Worm (Caenorhabditis elegans): Measurements from ENCODE around the gene dhs-17.

dhs-17 gene

ce11 chrV:6000368-6000802, 34.2 kb downstream of the dhs-17 start (continued):
- TF ChIP-seq tag-97 (GFP tag; IDR thresholded peaks at IDR 0.05) (no peak), mxl-3 (GFP tag; optimal IDR thresholded peaks at IDR 0.05) (peak; percentile 94), dmd-9 (GFP tag; IDR thresholded peaks at IDR 0.05) (peak; percentile 64; the same call in 1 of the 2 replicates), Y75B8A.6 (GFP tag; IDR thresholded peaks at IDR 0.05) (no peak), dpl-1 (GFP tag; optimal IDR thresholded peaks at IDR 0.05) (peak; percentile 67), hmg-1.1 (GFP tag; IDR thresholded peaks at IDR 0.05) (peak; percentile 95), F26F4.8 (GFP tag; conservative IDR thresholded peaks at IDR 0.05) (no peak), spr-3 (GFP tag; optimal IDR thresholded peaks at IDR 0.05) (peak; percentile 66), ztf-11 (tag; optimal IDR thresholded peaks at IDR 0.05) (no peak), nhr-10 (tag; optimal IDR thresholded peaks at IDR 0.05) (peak; percentile 97), mdl-1 (tag; optimal IDR thresholded peaks at IDR 0.05) (peak; percentile 67 to 96), Y105C5A.15 (GFP tag; IDR thresholded peaks at IDR 0.05) (no peak), lin-1 (GFP tag; IDR thresholded peaks at IDR 0.05) (peak; percentile 97), mdt-29 (GFP tag; IDR thresholded peaks at IDR 0.05) (peak; percentile 86), nhr-41 (GFP tag; IDR thresholded peaks at IDR 0.05) (peak; percentile 79; the same call in 1 of the 2 replicates), fkh-10 (GFP tag; optimal IDR thresholded peaks at IDR 0.05) (peak; percentile 80), F10B5.3 (tag; optimal IDR thresholded peaks at IDR 0.05) (peak; percentile 51), skn-1 (tag; optimal IDR thresholded peaks at IDR 0.05) (no peak), saeg-2 (GFP tag; IDR thresholded peaks at IDR 0.05) (peak; percentile 85), R02D3.7 (tag; optimal IDR thresholded peaks at IDR 0.05) (no peak), aha-1 (tag) (peak; percentile 95), ZK337.2 (GFP tag; IDR thresholded peaks at IDR 0.05) (no peak), sdz-12 (GFP tag; optimal IDR thresholded peaks at IDR 0.05) (no peak), lir-3 (tag; optimal IDR thresholded peaks at IDR 0.05) (no peak), zfp-2 (tag; optimal IDR thresholded peaks at IDR 0.05) (no peak), rbr-2 (tag; optimal IDR thresholded peaks at IDR 0.05) (peak; percentile 91), vab-7 (GFP tag; IDR thresholded peaks at IDR 0.05) (no peak), nhr-48 (tag; optimal IDR thresholded peaks at IDR 0.05) (peak; percentile 98), nhr-6 (tag; optimal IDR thresholded peaks at IDR 0.05) (peak; percentile 81), nhr-237 (tag; optimal IDR thresholded peaks at IDR 0.05) (no peak), attf-4 (tag; optimal IDR thresholded peaks at IDR 0.05) (no peak), hlh-11 (tag; optimal IDR thresholded peaks at IDR 0.05) (peak; percentile 100), daf-12 (tag; optimal IDR thresholded peaks at IDR 0.05) (no peak), lin-15B (tag; optimal IDR thresholded peaks at IDR 0.05) (no peak), set-16 (GFP tag; IDR thresholded peaks at IDR 0.05) (peak; percentile 68), aly-2 (tag; optimal IDR thresholded peaks at IDR 0.05) (no peak), mxl-2 (GFP tag; conservative IDR thresholded peaks at IDR 0.05) (peak; percentile 71; the same call in 1 of the 2 replicates), ctbp-1 (GFP tag; IDR thresholded peaks at IDR 0.05) (peak; percentile 86), unc-130 (GFP tag; optimal IDR thresholded peaks at IDR 0.05) (no peak), ama-1 (optimal IDR thresholded peaks at IDR 0.05) (peak; percentile 36), nhr-25 (tag; optimal IDR thresholded peaks at IDR 0.05; ENCODE audit: borderline replicate concordance, insufficient read depth) (peak; percentile 81), pqm-1 (tag; optimal IDR thresholded peaks at IDR 0.05) (peak; percentile 62), F49E8.2 (tag; optimal IDR thresholded peaks at IDR 0.05; ENCODE audit: borderline replicate concordance) (no peak), ceh-20 (GFP tag; IDR thresholded peaks at IDR 0.05) (peak; percentile 92), Y5F2A.4 (GFP tag; optimal IDR thresholded peaks at IDR 0.05) (no peak), ceh-28 (tag; optimal IDR thresholded peaks at IDR 0.05) (peak; percentile 4), ceh-44 (GFP tag; IDR thresholded peaks at IDR 0.05) (no peak), T26A8.4 (GFP tag; IDR thresholded peaks at IDR 0.05) (peak; percentile 93), unc-39 (tag; optimal IDR thresholded peaks at IDR 0.05) (no peak), zfp-3 (GFP tag; conservative IDR thresholded peaks at IDR 0.05) (peak; percentile 84), tra-1 (GFP tag; IDR thresholded peaks at IDR 0.05) (peak; percentile 94), pha-4 (GFP tag; IDR thresholded peaks at IDR 0.05) (peak; percentile 94), pha-4 (tag; optimal IDR thresholded peaks at IDR 0.05) (peak; percentile 90)

Data from whole organism, L4 larva.